Worm (Caenorhabditis elegans) whole organism, midembryonic: ENCODE results near the gene T23F2.2.

Experiments
- cog-1 ChIP-seq: sonication (generic microtip); optimal IDR thresholded peaks from 2 replicates; lab custom pipeline; 2016; ENCODE audit warnings: missing genetic modification characterization, missing compliant biosample characterization
- flt-1 ChIP-seq: fragments of 200-800 bp; sonication (Bioruptor generic); IDR thresholded peaks from 2 replicates; pipeline ENCODE4 v1.3.6; 2022; ENCODE audit warnings: missing genetic modification characterization, missing compliant biosample characterization
- med-1 ChIP-seq: sonication (generic microtip); optimal IDR thresholded peaks from 2 replicates; lab custom pipeline; 2017; ENCODE audit warnings: missing genetic modification characterization, mild to moderate bottlenecking, missing compliant biosample characterization, antibody characterized with exemption, missing genetic modification reagents; ENCODE audit not compliant: insufficient read depth
- ref-1 ChIP-seq: fragments of 200-800 bp; sonication (Bioruptor generic); conservative IDR thresholded peaks from 2 replicates; pipeline ENCODE4 v1.3.6; 2022; ENCODE audit warnings: missing genetic modification reagents, missing genetic modification characterization, missing compliant biosample characterization
- ztf-23 ChIP-seq: fragments of 200-800 bp; sonication (Bioruptor generic); IDR thresholded peaks from 2 replicates; pipeline ENCODE4 v1.3.6; 2022; ENCODE audit warnings: missing genetic modification reagents, missing genetic modification characterization, missing compliant biosample characterization
- ztf-29 ChIP-seq: fragments of 200-800 bp; sonication (Bioruptor generic); IDR thresholded peaks from 2 replicates; pipeline ENCODE4 v1.3.6; 2022; ENCODE audit warnings: missing genetic modification reagents, missing genetic modification characterization, missing compliant biosample characterization

DNA sequence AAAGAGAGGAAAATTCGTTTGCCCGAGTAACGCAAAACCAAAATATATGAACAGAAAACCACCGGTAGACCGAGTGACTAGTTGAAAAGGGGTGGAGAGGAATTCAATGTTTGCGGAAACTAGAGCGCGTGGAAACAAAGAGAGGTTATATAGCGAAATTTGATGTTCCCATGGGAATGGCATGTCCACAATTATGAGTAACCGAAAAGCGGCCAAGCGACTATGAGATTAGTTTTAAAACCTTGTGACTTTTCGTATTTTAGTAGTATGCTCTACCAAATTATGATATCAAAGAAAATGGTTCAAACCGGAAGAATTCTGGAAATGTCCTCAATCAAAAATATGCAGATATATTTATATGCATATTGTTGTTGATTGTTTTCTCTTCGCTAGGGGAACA is 7.7 kb upstream of the T23F2.2 start:
- TF ChIP-seq ztf-29 (no peak), cog-1 (tag; lab: Kevin White, UChicago) (no peak), flt-1 (GFP tag; lab: Robert Waterston, UW) (no peak), med-1 (GFP tag; lab: Kevin White, UChicago) (no peak), ztf-23 (GFP tag; lab: Robert Waterston, UW) (no peak), ref-1 (GFP tag; lab: Robert Waterston, UW) (no peak)
